Worm (Caenorhabditis elegans) whole organism, L4 larva: Measurements from ENCODE around the gene usp-50.

ENCODE experiments used
- Y75B8A.6 ChIP-seq: fragments of 200-800 bp; sonication (Bioruptor generic); IDR thresholded peaks from 2 replicates; pipeline ENCODE4 v1.3.6; 2022; ENCODE audit warnings: missing genetic modification reagents, missing genetic modification characterization, missing compliant biosample characterization
- ama-1 ChIP-seq: fragments of 150-350 bp; optimal IDR thresholded peaks from 2 replicates; lab custom pipeline; 2014; ENCODE audit warnings: inconsistent platforms, mixed read lengths
- ceh-82 ChIP-seq: sonication (generic microtip); optimal IDR thresholded peaks from 2 replicates; lab custom pipeline; 2017; ENCODE audit warnings: missing biosample characterization, missing genetic modification characterization
- ces-1 ChIP-seq: fragments of 150-350 bp; sonication (generic microtip); optimal IDR thresholded peaks from 4 replicates; lab custom pipeline; 2014; ENCODE audit warnings: missing biosample characterization, missing genetic modification reagents, missing genetic modification characterization
- jun-1 ChIP-seq: fragments of 150-350 bp; optimal IDR thresholded peaks from 2 replicates; lab custom pipeline; 2014; ENCODE audit warnings: missing biosample characterization, missing genetic modification reagents, missing genetic modification characterization
- mep-1 ChIP-seq: fragments of 150-350 bp; sonication (generic microtip); optimal IDR thresholded peaks from 3 replicates; lab custom pipeline; 2014; ENCODE audit warnings: missing biosample characterization, missing genetic modification characterization
- nhr-25 ChIP-seq: sonication (generic microtip); optimal IDR thresholded peaks from 2 replicates; lab custom pipeline; 2017; ENCODE audit warnings: missing genetic modification characterization, mild to moderate bottlenecking, missing compliant biosample characterization, antibody characterized with exemption, moderate library complexity, borderline replicate concordance; ENCODE audit not compliant: insufficient read depth
- unc-130 ChIP-seq: sonication (generic microtip); optimal IDR thresholded peaks from 2 replicates; lab custom pipeline; 2016; ENCODE audit warnings: missing genetic modification reagents, missing genetic modification characterization, missing compliant biosample characterization

DNA sequence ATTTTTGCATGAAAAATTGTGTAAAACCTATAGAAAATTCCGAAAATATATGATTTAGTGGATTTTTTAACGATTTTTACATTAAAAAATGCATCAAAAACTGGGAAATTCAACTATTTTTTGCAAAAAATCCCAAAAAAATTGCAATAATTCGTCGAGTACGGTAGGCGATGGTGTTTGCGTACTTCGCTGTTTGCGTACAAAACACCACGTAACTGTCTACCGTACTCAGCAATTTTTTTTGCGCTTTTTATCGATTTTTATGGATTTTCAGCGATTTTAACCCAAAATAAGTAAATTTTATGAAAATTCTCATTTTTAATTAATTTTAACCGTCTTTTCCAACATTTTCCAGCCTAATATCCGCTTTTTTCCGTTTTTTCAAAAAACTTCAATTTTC is 58.2 kb downstream of the usp-50 start:
- TF ChIP-seq mep-1 (tag; lab: Kevin White, UChicago) (no peak), nhr-25 (tag; lab: Kevin White, UChicago) (no peak), ama-1 (no peak), jun-1 (tag; lab: Kevin White, UChicago) (no peak), ces-1 (GFP tag; lab: Kevin White, UChicago) (no peak), unc-130 (no peak), Y75B8A.6 (GFP tag; lab: Robert Waterston, UW) (no peak), ceh-82 (tag; lab: Kevin White, UChicago) (no peak)
